Fruit fly (Drosophila melanogaster): Measurements from ENCODE around the gene CG43116.

dm6 chr3R:26019232-26019631 is 22.4 kb upstream of the CG43116 start:
- TF ChIP-seq psq (optimal IDR thresholded peaks at IDR 0.05) (no peak), Sin3A (optimal IDR thresholded peaks at IDR 0.05) (no peak)

Measured in Kc167 (cell line).